Worm (Caenorhabditis elegans) whole organism, young adult: ENCODE data around the gene Y41D4B.6.

ENCODE experiments used
- B0261.1 ChIP-seq: sonication (generic microtip); optimal IDR thresholded peaks from 2 replicates; lab custom pipeline; 2016; ENCODE audit warnings: mild to moderate bottlenecking, missing genetic modification characterization, moderate library complexity, missing compliant biosample characterization
- B0336.3 ChIP-seq: fragments of 200-800 bp; sonication (Bioruptor generic); IDR thresholded peaks from 2 replicates; pipeline ENCODE4 v1.3.6; 2022; ENCODE audit warnings: missing genetic modification characterization, missing compliant biosample characterization
- C06A6.2 ChIP-seq: fragments of 200-800 bp; sonication (Bioruptor generic); conservative IDR thresholded peaks from 2 replicates; pipeline ENCODE4 v1.3.6; 2022; ENCODE audit warnings: missing genetic modification characterization, missing compliant biosample characterization
- F57C9.4 ChIP-seq: sonication (generic microtip); optimal IDR thresholded peaks from 2 replicates; lab custom pipeline; 2017; ENCODE audit warnings: mild to moderate bottlenecking, missing genetic modification characterization, missing compliant biosample characterization
- Y53F4B.3 ChIP-seq: fragments of 200-800 bp; sonication (Bioruptor generic); IDR thresholded peaks from 2 replicates; pipeline ENCODE4 v1.3.6; 2022; ENCODE audit warnings: missing genetic modification reagents, missing genetic modification characterization, missing compliant biosample characterization
- Y53G8AR.9 ChIP-seq: fragments of 200-800 bp; sonication (Bioruptor generic); conservative IDR thresholded peaks from 2 replicates; pipeline ENCODE4 v1.3.6; 2022; ENCODE audit warnings: missing genetic modification reagents, missing genetic modification characterization, missing compliant biosample characterization
- Y95B8A.8 ChIP-seq: fragments of 200-800 bp; sonication (Bioruptor generic); IDR thresholded peaks from 2 replicates; pipeline ENCODE4 v1.3.6; 2022; ENCODE audit warnings: missing genetic modification reagents, missing genetic modification characterization, missing compliant biosample characterization
- ZK185.1 ChIP-seq: sonication (generic microtip); optimal IDR thresholded peaks from 2 replicates; lab custom pipeline; 2016; ENCODE audit warnings: mild to moderate bottlenecking, missing genetic modification characterization, missing compliant biosample characterization; ENCODE audit not compliant: poor library complexity, severe bottlenecking
- akir-1 ChIP-seq: fragments of 200-800 bp; sonication (Bioruptor generic); optimal IDR thresholded peaks from 2 replicates; lab custom pipeline; 2018; ENCODE audit warnings: mild to moderate bottlenecking, missing genetic modification characterization, moderate library complexity, missing compliant biosample characterization
- ama-1 ChIP-seq, 3 experiments: fragments of 150-350 bp in 1 of 3; sonication (generic microtip) in 2 of 3; optimal IDR thresholded peaks; 2 replicates each; lab custom pipeline; 2014 to 2018; ENCODE audit warnings: missing biosample characterization in 2 of 3, missing genetic modification characterization in 2 of 3, missing genetic modification reagents in 2 of 3
- athp-1 ChIP-seq: sonication (generic microtip); optimal IDR thresholded peaks from 2 replicates; lab custom pipeline; 2017; ENCODE audit warnings: mild to moderate bottlenecking, missing genetic modification characterization, missing compliant biosample characterization
- attf-3 ChIP-seq: fragments of 200-800 bp; sonication (Bioruptor generic); conservative IDR thresholded peaks from 2 replicates; pipeline ENCODE4 v1.3.6; 2022; ENCODE audit warnings: missing genetic modification reagents, missing genetic modification characterization, missing compliant biosample characterization
- attf-5 ChIP-seq: fragments of 200-800 bp; sonication (Bioruptor generic); optimal IDR thresholded peaks from 2 replicates; lab custom pipeline; 2018; ENCODE audit warnings: mild to moderate bottlenecking, missing genetic modification characterization, missing compliant biosample characterization
- bed-1 ChIP-seq: fragments of 200-800 bp; sonication (Bioruptor generic); IDR thresholded peaks from 2 replicates; pipeline ENCODE4 v1.3.6; 2022; ENCODE audit warnings: missing genetic modification reagents, missing genetic modification characterization, missing compliant biosample characterization
- cebp-1 ChIP-seq, 2 experiments: fragments of 200-800 bp in 1 of 2; sonication (Bioruptor generic) in 1 of 2; sonication (generic microtip) in 1 of 2; IDR thresholded peaks in 1 of 2; optimal IDR thresholded peaks in 1 of 2; 2 replicates each; pipeline versions ENCODE4 v1.3.6 to Lab custom; 2017 to 2022; ENCODE audit warnings: missing compliant biosample characterization in 2 of 2, missing genetic modification characterization in 2 of 2, mild to moderate bottlenecking in 1 of 2, missing genetic modification reagents in 1 of 2, moderate library complexity in 1 of 2
- ceh-40 ChIP-seq: fragments of 200-800 bp; sonication (Bioruptor generic); IDR thresholded peaks from 2 replicates; pipeline ENCODE4 v1.3.6; 2022; ENCODE audit warnings: missing genetic modification characterization, missing compliant biosample characterization
- ceh-91 ChIP-seq: fragments of 200-800 bp; sonication (Bioruptor generic); IDR thresholded peaks from 2 replicates; pipeline ENCODE4 v1.3.6; 2022; ENCODE audit warnings: missing genetic modification reagents, missing genetic modification characterization, missing compliant biosample characterization
- die-1 ChIP-seq: sonication (generic microtip); optimal IDR thresholded peaks from 2 replicates; lab custom pipeline; 2016; ENCODE audit warnings: missing genotype, mild to moderate bottlenecking, missing genetic modification characterization, missing compliant biosample characterization
- dpff-1 ChIP-seq: sonication (generic microtip); optimal IDR thresholded peaks from 2 replicates; lab custom pipeline; 2017; ENCODE audit warnings: mild to moderate bottlenecking, missing genetic modification characterization, missing compliant biosample characterization
- dpl-1 ChIP-seq: fragments of 150-350 bp; optimal IDR thresholded peaks from 2 replicates; lab custom pipeline; 2014; ENCODE audit warnings: missing biosample characterization, missing genetic modification reagents, missing genetic modification characterization
- egrh-3 ChIP-seq: fragments of 200-800 bp; sonication (Bioruptor generic); IDR thresholded peaks from 2 replicates; pipeline ENCODE4 v1.3.6; 2022; ENCODE audit warnings: missing genetic modification reagents, missing genetic modification characterization, missing compliant biosample characterization
- ekl-4 ChIP-seq: fragments of 200-800 bp; sonication (Bioruptor generic); IDR thresholded peaks from 2 replicates; pipeline ENCODE4 v1.3.6; 2022; ENCODE audit warnings: missing genetic modification reagents, missing genetic modification characterization, missing compliant biosample characterization
- ets-4 ChIP-seq: fragments of 200-800 bp; sonication (Bioruptor generic); optimal IDR thresholded peaks from 2 replicates; lab custom pipeline; 2018; ENCODE audit warnings: mild to moderate bottlenecking, missing genetic modification characterization, missing compliant biosample characterization
- gei-17 ChIP-seq: fragments of 200-800 bp; sonication (Bioruptor generic); optimal IDR thresholded peaks from 2 replicates; lab custom pipeline; 2018; ENCODE audit warnings: mild to moderate bottlenecking, missing genetic modification characterization, missing compliant biosample characterization
- hlh-26 ChIP-seq: fragments of 200-800 bp; sonication (Bioruptor generic); conservative IDR thresholded peaks from 2 replicates; pipeline ENCODE4 v1.3.6; 2022; ENCODE audit warnings: missing genetic modification reagents, missing genetic modification characterization, missing compliant biosample characterization
- hsf-1 ChIP-seq: fragments of 200-800 bp; sonication (Bioruptor generic); IDR thresholded peaks from 2 replicates; pipeline ENCODE4 v1.3.6; 2022; ENCODE audit warnings: missing genetic modification reagents, missing genetic modification characterization, missing compliant biosample characterization
- lin-26 ChIP-seq: fragments of 200-800 bp; sonication (Bioruptor generic); IDR thresholded peaks from 2 replicates; pipeline ENCODE4 v1.3.6; 2022; ENCODE audit warnings: missing genetic modification reagents, missing genetic modification characterization, missing compliant biosample characterization
- lin-54 ChIP-seq: fragments of 200-800 bp; sonication (Bioruptor generic); optimal IDR thresholded peaks from 2 replicates; lab custom pipeline; 2018; ENCODE audit warnings: mild to moderate bottlenecking, missing genetic modification characterization, missing compliant biosample characterization
- lir-1 ChIP-seq: fragments of 200-800 bp; sonication (Bioruptor generic); conservative IDR thresholded peaks from 2 replicates; pipeline ENCODE4 v1.3.6; 2022; ENCODE audit warnings: missing genetic modification reagents, missing genetic modification characterization, missing compliant biosample characterization
- madf-10 ChIP-seq: sonication (generic microtip); optimal IDR thresholded peaks from 2 replicates; lab custom pipeline; 2016; ENCODE audit warnings: mild to moderate bottlenecking, missing genetic modification characterization, missing compliant biosample characterization
- madf-6 ChIP-seq: fragments of 200-800 bp; sonication (Bioruptor generic); IDR thresholded peaks from 2 replicates; pipeline ENCODE4 v1.3.6; 2022; ENCODE audit warnings: missing genetic modification reagents, missing genetic modification characterization, missing compliant biosample characterization
- mcd-1 ChIP-seq: fragments of 200-800 bp; sonication (Bioruptor generic); IDR thresholded peaks from 2 replicates; pipeline ENCODE4 v1.3.6; 2022; ENCODE audit warnings: missing genetic modification reagents, missing genetic modification characterization, missing compliant biosample characterization
- pbrm-1 ChIP-seq: fragments of 200-800 bp; sonication (Bioruptor generic); IDR thresholded peaks from 2 replicates; pipeline ENCODE4 v1.3.6; 2022; ENCODE audit warnings: missing genetic modification reagents, missing genetic modification characterization, missing compliant biosample characterization
- pha-4 ChIP-seq: fragments of 150-350 bp; sonication (generic microtip); optimal IDR thresholded peaks from 2 replicates; lab custom pipeline; 2014; ENCODE audit warnings: missing biosample characterization, missing genetic modification reagents, missing genetic modification characterization
- rcor-1 ChIP-seq: fragments of 200-800 bp; sonication (Bioruptor generic); IDR thresholded peaks from 2 replicates; pipeline ENCODE4 v1.3.6; 2022; ENCODE audit warnings: missing genetic modification reagents, missing genetic modification characterization, missing compliant biosample characterization
- repo-1 ChIP-seq: sonication (generic microtip); optimal IDR thresholded peaks from 2 replicates; lab custom pipeline; 2017; ENCODE audit warnings: mild to moderate bottlenecking, missing genetic modification characterization, missing compliant biosample characterization
- rpc-1 ChIP-seq, 2 experiments: fragments of 150-350 bp in 1 of 2; sonication (generic microtip) in 1 of 2; optimal IDR thresholded peaks; 2 replicates each; lab custom pipeline; 2014 to 2018; ENCODE audit warnings: missing biosample characterization in 1 of 2, missing genetic modification characterization in 1 of 2, missing genetic modification reagents in 1 of 2, missing genotype in 1 of 2
- snpc-1.1 ChIP-seq: sonication (generic microtip); optimal IDR thresholded peaks from 2 replicates; lab custom pipeline; 2017; ENCODE audit warnings: missing genetic modification characterization, mild to moderate bottlenecking, missing compliant biosample characterization, antibody characterized with exemption, moderate library complexity, missing genotype, missing genetic modification reagents; ENCODE audit not compliant: insufficient read depth
- snpc-1.3 ChIP-seq: sonication (generic microtip); optimal IDR thresholded peaks from 2 replicates; lab custom pipeline; 2017; ENCODE audit warnings: missing genetic modification characterization, mild to moderate bottlenecking, missing compliant biosample characterization, antibody characterized with exemption, moderate library complexity, missing genotype, missing genetic modification reagents; ENCODE audit not compliant: insufficient read depth
- snpc-4 ChIP-seq, 5 experiments: fragments of 150-350 bp in 1 of 5; sonication (generic microtip) in 4 of 5; optimal IDR thresholded peaks; 2 replicates each; lab custom pipeline; 2014 to 2018; ENCODE audit warnings: missing genetic modification characterization in 5 of 5, missing biosample characterization in 3 of 5, antibody characterized with exemption in 2 of 5, mild to moderate bottlenecking in 2 of 5, missing compliant biosample characterization in 2 of 5, missing genotype in 2 of 5, moderate library complexity in 2 of 5, missing genetic modification reagents in 1 of 5
- tbx-9 ChIP-seq: sonication (generic microtip); optimal IDR thresholded peaks from 2 replicates; lab custom pipeline; 2016; ENCODE audit warnings: borderline replicate concordance, missing genetic modification characterization, inconsistent platforms, missing compliant biosample characterization
- unc-62 ChIP-seq: fragments of 150-350 bp; optimal IDR thresholded peaks from 2 replicates; lab custom pipeline; 2014; ENCODE audit warnings: missing biosample characterization, missing genetic modification reagents, missing genetic modification characterization
- xnd-1 ChIP-seq: sonication (generic microtip); optimal IDR thresholded peaks from 2 replicates; lab custom pipeline; 2016; ENCODE audit warnings: missing genotype, missing genetic modification reagents, missing genetic modification characterization, missing compliant biosample characterization
- zfh-2 ChIP-seq: fragments of 200-800 bp; sonication (Bioruptor generic); conservative IDR thresholded peaks from 2 replicates; pipeline ENCODE4 v1.3.6; 2022; ENCODE audit warnings: missing genetic modification reagents, missing genetic modification characterization, missing compliant biosample characterization
- ztf-18 ChIP-seq: sonication (generic microtip); optimal IDR thresholded peaks from 2 replicates; lab custom pipeline; 2016; ENCODE audit warnings: missing genotype, mild to moderate bottlenecking, missing genetic modification characterization, missing compliant biosample characterization
- ztf-26 ChIP-seq: sonication (generic microtip); optimal IDR thresholded peaks from 2 replicates; lab custom pipeline; 2017; ENCODE audit warnings: missing genetic modification characterization, missing compliant biosample characterization

The Y41D4B.6 gene

ce11 chrIV:1595802-1596201, 37.7 kb upstream of the Y41D4B.6 start, which contains the start of gene npp-8 (continued):
- TF ChIP-seq madf-6 (GFP tag; lab: Robert Waterston, UW) (peak; percentile 92), dpff-1 (no peak), B0261.1 (tag; lab: Kevin White, UChicago) (peak; percentile 12), ets-4 (GFP tag; lab: Kevin White, UChicago) (peak; percentile 20), mcd-1 (peak; percentile 90), bed-1 (GFP tag; lab: Robert Waterston, UW) (no peak), F57C9.4 (tag; lab: Kevin White, UChicago) (no peak), athp-1 (tag; lab: Kevin White, UChicago) (peak; percentile 92), ama-1 (optimal IDR thresholded peaks at IDR 0.05; lab: Kevin White, UChicago) (no peak), ama-1 (GFP tag; optimal IDR thresholded peaks at IDR 0.05; lab: Kevin White, UChicago) (no peak), pha-4 (peak; percentile 62), attf-5 (GFP tag; lab: Kevin White, UChicago) (peak; percentile 96), gei-17 (peak; percentile 34), lin-26 (GFP tag; lab: Robert Waterston, UW) (peak; percentile 57; the same call in 1 of the 2 replicates), rpc-1 (optimal IDR thresholded peaks at IDR 0.05; lab: Kevin White, UChicago) (peak; percentile 42), rpc-1 (tag; optimal IDR thresholded peaks at IDR 0.05; lab: Kevin White, UChicago) (no peak), ZK185.1 (peak; percentile 90), tbx-9 (no peak), attf-3 (GFP tag; lab: Robert Waterston, UW) (peak; percentile 79), dpl-1 (GFP tag; lab: Kevin White, UChicago) (peak; percentile 85), xnd-1 (peak; percentile 74), B0336.3 (peak; percentile 95), snpc-1.3 (tag; lab: Kevin White, UChicago) (peak; percentile 83), Y53G8AR.9 (GFP tag; lab: Robert Waterston, UW) (peak; percentile 93), akir-1 (GFP tag; lab: Kevin White, UChicago) (no peak), Y53F4B.3 (GFP tag; lab: Robert Waterston, UW) (no peak), snpc-4 (GFP tag; optimal IDR thresholded peaks at IDR 0.05; lab: Kevin White, UChicago) (peak; percentile 46), snpc-4 (tag; optimal IDR thresholded peaks at IDR 0.05; lab: Kevin White, UChicago) (peak; percentile 50 to 66 (median 59)), hlh-26 (no peak), C06A6.2 (GFP tag; lab: Robert Waterston, UW) (peak; percentile 92), hsf-1 (GFP tag; lab: Robert Waterston, UW) (peak; percentile 58), cebp-1 (GFP tag; IDR thresholded peaks at IDR 0.05; lab: Robert Waterston, UW) (peak; percentile 42; the same call in 1 of the 2 replicates), cebp-1 (tag; optimal IDR thresholded peaks at IDR 0.05; lab: Kevin White, UChicago) (peak; percentile 80), snpc-1.1 (tag; lab: Kevin White, UChicago) (peak; percentile 38), ceh-40 (GFP tag; lab: Robert Waterston, UW) (0 out of 2 replicates have a peak, but pooled peaks have one; percentile 39), Y95B8A.8 (GFP tag; lab: Robert Waterston, UW) (peak; percentile 91), repo-1 (peak; percentile 73), zfh-2 (peak; percentile 83), ceh-91 (GFP tag; lab: Robert Waterston, UW) (peak; percentile 84), lin-54 (GFP tag; lab: Kevin White, UChicago) (peak; percentile 96), ekl-4 (GFP tag; lab: Robert Waterston, UW) (peak; percentile 80), rcor-1 (GFP tag; lab: Robert Waterston, UW) (peak; percentile 80), egrh-3 (GFP tag; lab: Robert Waterston, UW) (peak; percentile 65), ztf-26 (peak; percentile 80), unc-62 (GFP tag; lab: Kevin White, UChicago) (no peak), ztf-18 (tag; lab: Kevin White, UChicago) (peak; percentile 54), lir-1 (GFP tag; lab: Robert Waterston, UW) (no peak; the same call in 1 of the 2 replicates), die-1 (tag; lab: Kevin White, UChicago) (peak; percentile 19), madf-10 (tag; lab: Kevin White, UChicago) (peak; percentile 62), pbrm-1 (peak; percentile 86)
